Fruit fly (Drosophila melanogaster) whole organism, embryonic: ENCODE results near the gene CG5510.
A peak's percentile ranks its signal among the peaks of the same experiment; 100 is the strongest.

ENCODE experiments used
- C15 ChIP-seq: fragments of 200-800 bp; sonication (Bioruptor generic); IDR thresholded peaks from 3 replicates; pipeline ENCODE4 v1.3.6; 2022; ENCODE audit warnings: missing biosample characterization, missing genetic modification characterization
- CG10147 ChIP-seq: fragments of 200-800 bp; sonication (Bioruptor generic); optimal IDR thresholded peaks from 2 replicates; lab custom pipeline; 2019; ENCODE audit warnings: missing biosample characterization, mild to moderate bottlenecking, missing genetic modification characterization, moderate library complexity
- CG11247 ChIP-seq: fragments of 200-800 bp; sonication (Bioruptor generic); IDR thresholded peaks from 2 replicates; pipeline ENCODE4 v1.3.6; 2022; ENCODE audit warnings: missing biosample characterization, missing genetic modification characterization
- CG1233 ChIP-seq: fragments of 200-800 bp; sonication (Bioruptor generic); optimal IDR thresholded peaks from 4 replicates; lab custom pipeline; 2018; ENCODE audit warnings: missing biosample characterization, mild to moderate bottlenecking, missing genetic modification characterization
- CG14667 ChIP-seq: fragments of 200-800 bp; sonication (Bioruptor generic); IDR thresholded peaks from 2 replicates; pipeline ENCODE4 v1.3.6; 2022; ENCODE audit warnings: missing biosample characterization, missing genetic modification characterization
- CG15479 ChIP-seq: fragments of 200-800 bp; sonication (Bioruptor generic); optimal IDR thresholded peaks from 3 replicates; lab custom pipeline; 2019; ENCODE audit warnings: missing biosample characterization, mild to moderate bottlenecking, missing genetic modification characterization, moderate library complexity
- CG17361 ChIP-seq: fragments of 200-800 bp; sonication (Bioruptor generic); IDR thresholded peaks from 3 replicates; pipeline ENCODE4 v1.3.6; 2022; ENCODE audit warnings: missing biosample characterization, missing genetic modification characterization
- CG18599 ChIP-seq: fragments of 200-800 bp; sonication (Bioruptor generic); optimal IDR thresholded peaks from 3 replicates; lab custom pipeline; 2017; ENCODE audit warnings: missing biosample characterization, missing genetic modification characterization, mild to moderate bottlenecking, moderate library complexity, missing genetic modification reagents
- CG2129 ChIP-seq: fragments of 200-800 bp; sonication (Bioruptor generic); IDR thresholded peaks from 2 replicates; pipeline ENCODE4 v1.3.6; 2022; ENCODE audit warnings: missing biosample characterization, missing genetic modification characterization; ENCODE audit not compliant: partially characterized antibody
- CG2712 ChIP-seq: fragments of 200-800 bp; optimal IDR thresholded peaks from 3 replicates; lab custom pipeline; 2019; ENCODE audit warnings: missing biosample characterization, mild to moderate bottlenecking, missing genetic modification characterization, moderate library complexity
- CG30403 ChIP-seq: fragments of 200-800 bp; sonication (Bioruptor generic); optimal IDR thresholded peaks from 3 replicates; lab custom pipeline; 2016; ENCODE audit warnings: missing biosample characterization, missing genetic modification characterization
- CG31388 ChIP-seq: fragments of 200-800 bp; sonication (Bioruptor generic); optimal IDR thresholded peaks from 2 replicates; lab custom pipeline; 2016; ENCODE audit warnings: missing biosample characterization, missing genetic modification characterization
- CG4424 ChIP-seq: fragments of 200-800 bp; sonication (Bioruptor generic); optimal IDR thresholded peaks from 3 replicates; lab custom pipeline; 2016; ENCODE audit warnings: missing biosample characterization, missing genetic modification characterization
- CG4707 ChIP-seq: fragments of 200-800 bp; sonication (Bioruptor generic); optimal IDR thresholded peaks from 2 replicates; lab custom pipeline; 2018; ENCODE audit warnings: missing biosample characterization, mild to moderate bottlenecking, missing genetic modification characterization, moderate library complexity
- CG8924 ChIP-seq: fragments of 200-800 bp; optimal IDR thresholded peaks from 3 replicates; lab custom pipeline; 2019; ENCODE audit warnings: missing biosample characterization, mild to moderate bottlenecking, missing genetic modification characterization, moderate library complexity
- CHES-1-like ChIP-seq: fragments of 200-800 bp; sonication (Bioruptor generic); optimal IDR thresholded peaks from 2 replicates; lab custom pipeline; 2016; ENCODE audit warnings: missing biosample characterization, missing genetic modification characterization
- D ChIP-seq, 2 experiments: fragments of 200-800 bp in 1 of 2; fragments of >200 bp in 1 of 2; sonication (Bioruptor generic) in 1 of 2; optimal IDR thresholded peaks; 2 replicates in 1 of 2; 3 replicates in 1 of 2; lab custom pipeline; 2017; ENCODE audit warnings: mild to moderate bottlenecking in 1 of 2, missing biosample characterization in 1 of 2, missing genetic modification characterization in 1 of 2, missing genetic modification reagents in 1 of 2
- Dp ChIP-seq: fragments of 200-800 bp; sonication (Bioruptor generic); optimal IDR thresholded peaks from 2 replicates; lab custom pipeline; 2018; ENCODE audit warnings: missing biosample characterization, mild to moderate bottlenecking, missing genetic modification characterization, moderate library complexity
- Fer3 ChIP-seq: fragments of 200-800 bp; sonication (Bioruptor generic); optimal IDR thresholded peaks from 2 replicates; lab custom pipeline; 2018; ENCODE audit warnings: missing biosample characterization, mild to moderate bottlenecking, missing genetic modification characterization, moderate library complexity
- Gsc ChIP-seq: fragments of 200-800 bp; sonication (Bioruptor generic); IDR thresholded peaks from 2 replicates; pipeline ENCODE4 v1.3.6; 2022; ENCODE audit warnings: missing biosample characterization, missing genetic modification characterization
- HLH54F ChIP-seq: fragments of 200-800 bp; sonication (Bioruptor generic); optimal IDR thresholded peaks from 3 replicates; lab custom pipeline; 2016; ENCODE audit warnings: missing biosample characterization, missing genetic modification characterization
- MESR4 ChIP-seq: fragments of 200-800 bp; sonication (Bioruptor generic); optimal IDR thresholded peaks from 2 replicates; lab custom pipeline; 2018; ENCODE audit warnings: missing biosample characterization, mild to moderate bottlenecking, missing genetic modification characterization, moderate library complexity
- Myb ChIP-seq: fragments of 200-800 bp; sonication (Bioruptor generic); optimal IDR thresholded peaks from 2 replicates; lab custom pipeline; 2016; ENCODE audit warnings: missing biosample characterization, missing genetic modification characterization
- NC2α ChIP-seq: fragments of 200-800 bp; sonication (Bioruptor generic); optimal IDR thresholded peaks from 2 replicates; lab custom pipeline; 2016; ENCODE audit warnings: missing biosample characterization, missing genetic modification characterization
- Ravus ChIP-seq: fragments of 200-800 bp; sonication (Bioruptor generic); IDR thresholded peaks from 2 replicates; pipeline ENCODE4 v1.3.6; 2022; ENCODE audit warnings: missing biosample characterization, missing genetic modification characterization
- Ssrp ChIP-seq: fragments of 200-800 bp; sonication (Bioruptor generic); optimal IDR thresholded peaks from 2 replicates; lab custom pipeline; 2018; ENCODE audit warnings: missing biosample characterization, mild to moderate bottlenecking, missing genetic modification characterization, moderate library complexity
- Trl ChIP-seq, 3 experiments: fragments of >200 bp in 2 of 3; fragments of 200-800 bp in 1 of 3; sonication (Bioruptor generic) in 1 of 3; optimal IDR thresholded peaks; 2 replicates in 1 of 3; 3 replicates in 2 of 3; lab custom pipeline; 2016 to 2017; ENCODE audit warnings: missing biosample characterization in 1 of 3, missing genetic modification characterization in 1 of 3
- aop ChIP-seq: fragments of 200-800 bp; sonication (Bioruptor generic); IDR thresholded peaks from 2 replicates; pipeline ENCODE4 v1.3.6; 2022; ENCODE audit warnings: missing biosample characterization, missing genetic modification characterization
- ase ChIP-seq: fragments of 200-800 bp; sonication (Bioruptor generic); IDR thresholded peaks from 3 replicates; pipeline ENCODE4 v1.3.6; 2022; ENCODE audit warnings: missing biosample characterization, missing genetic modification characterization
- caup ChIP-seq: fragments of 200-800 bp; sonication (Bioruptor generic); optimal IDR thresholded peaks from 3 replicates; lab custom pipeline; 2017; ENCODE audit warnings: missing biosample characterization, mild to moderate bottlenecking, missing genetic modification characterization, moderate library complexity; ENCODE audit not compliant: severe bottlenecking
- dmrt11E ChIP-seq: fragments of 200-800 bp; sonication (Bioruptor generic); optimal IDR thresholded peaks from 3 replicates; lab custom pipeline; 2018; ENCODE audit warnings: missing biosample characterization, mild to moderate bottlenecking, missing genetic modification characterization, moderate library complexity
- klu ChIP-seq: fragments of 200-800 bp; sonication (Bioruptor generic); IDR thresholded peaks from 2 replicates; pipeline ENCODE4 v1.3.6; 2022; ENCODE audit warnings: missing biosample characterization, missing genetic modification characterization
- lov ChIP-seq, 2 experiments: fragments of 200-800 bp in 1 of 2; fragments of >200 bp in 1 of 2; sonication (Bioruptor generic) in 1 of 2; IDR thresholded peaks in 1 of 2; optimal IDR thresholded peaks in 1 of 2; 2 replicates in 1 of 2; 3 replicates in 1 of 2; pipeline versions ENCODE4 v1.3.6 to Lab custom; 2017 to 2022; ENCODE audit warnings: missing biosample characterization in 1 of 2, missing genetic modification characterization in 1 of 2
- mam ChIP-seq: fragments of 200-800 bp; sonication (Bioruptor generic); optimal IDR thresholded peaks from 3 replicates; lab custom pipeline; 2016; ENCODE audit warnings: missing biosample characterization, missing genetic modification characterization
- pan ChIP-seq, 4 experiments: fragments of >200 bp in 3 of 4; fragments of 200-800 bp in 1 of 4; sonication (Bioruptor generic) in 1 of 4; optimal IDR thresholded peaks in 3 of 4; IDR thresholded peaks in 1 of 4; 2 replicates each; pipeline versions ENCODE4 v1.3.6 to Lab custom; 2017 to 2022; ENCODE audit warnings: missing biosample characterization in 2 of 4, missing genetic modification characterization in 2 of 4, mixed read lengths in 1 of 4
- pb ChIP-seq: fragments of 200-800 bp; sonication (Bioruptor generic); optimal IDR thresholded peaks from 3 replicates; lab custom pipeline; 2016; ENCODE audit warnings: missing biosample characterization, missing genetic modification characterization
- psq ChIP-seq: fragments of 200-800 bp; sonication (Bioruptor generic); optimal IDR thresholded peaks from 2 replicates; lab custom pipeline; 2017; ENCODE audit warnings: missing biosample characterization, missing genetic modification characterization
- pum ChIP-seq: fragments of 200-800 bp; sonication (Bioruptor generic); optimal IDR thresholded peaks from 2 replicates; lab custom pipeline; 2016; ENCODE audit warnings: missing biosample characterization, missing genetic modification characterization
- rib ChIP-seq: fragments of 200-800 bp; sonication (Bioruptor generic); IDR thresholded peaks from 2 replicates; pipeline ENCODE4 v1.3.6; 2022; ENCODE audit warnings: missing biosample characterization, missing genetic modification characterization
- run ChIP-seq: fragments of 200-800 bp; sonication (Bioruptor generic); optimal IDR thresholded peaks from 3 replicates; lab custom pipeline; 2018; ENCODE audit warnings: missing biosample characterization, mild to moderate bottlenecking, missing genetic modification characterization
- schlank ChIP-seq: fragments of 200-800 bp; sonication (Bioruptor generic); optimal IDR thresholded peaks from 2 replicates; lab custom pipeline; 2018; ENCODE audit warnings: missing biosample characterization, mild to moderate bottlenecking, missing genetic modification characterization
- sens-2 ChIP-seq: fragments of 200-800 bp; sonication (Bioruptor generic); IDR thresholded peaks from 2 replicates; pipeline ENCODE4 v1.3.6; 2022; ENCODE audit warnings: missing biosample characterization, missing genetic modification characterization
- shn ChIP-seq: fragments of 200-800 bp; sonication (Bioruptor generic); optimal IDR thresholded peaks from 3 replicates; lab custom pipeline; 2016; ENCODE audit warnings: missing biosample characterization, missing genetic modification characterization
- sisA ChIP-seq: fragments of 200-800 bp; sonication (Bioruptor generic); IDR thresholded peaks from 2 replicates; pipeline ENCODE4 v1.3.6; 2022; ENCODE audit warnings: missing biosample characterization, missing genetic modification characterization
- slbo ChIP-seq: fragments of 200-800 bp; sonication (Bioruptor generic); IDR thresholded peaks from 2 replicates; pipeline ENCODE4 v1.3.6; 2022; ENCODE audit warnings: missing biosample characterization, missing genetic modification characterization
- stwl ChIP-seq: fragments of 200-800 bp; sonication (Bioruptor generic); optimal IDR thresholded peaks from 3 replicates; lab custom pipeline; 2018; ENCODE audit warnings: missing biosample characterization, mild to moderate bottlenecking, missing genetic modification characterization, moderate library complexity
- sug ChIP-seq: fragments of 200-800 bp; optimal IDR thresholded peaks from 2 replicates; lab custom pipeline; 2019; ENCODE audit warnings: missing biosample characterization, mild to moderate bottlenecking, missing genetic modification characterization, moderate library complexity
- yki ChIP-seq: fragments of >200 bp; optimal IDR thresholded peaks from 3 replicates; lab custom pipeline; 2018

Gene CG5510

DNA sequence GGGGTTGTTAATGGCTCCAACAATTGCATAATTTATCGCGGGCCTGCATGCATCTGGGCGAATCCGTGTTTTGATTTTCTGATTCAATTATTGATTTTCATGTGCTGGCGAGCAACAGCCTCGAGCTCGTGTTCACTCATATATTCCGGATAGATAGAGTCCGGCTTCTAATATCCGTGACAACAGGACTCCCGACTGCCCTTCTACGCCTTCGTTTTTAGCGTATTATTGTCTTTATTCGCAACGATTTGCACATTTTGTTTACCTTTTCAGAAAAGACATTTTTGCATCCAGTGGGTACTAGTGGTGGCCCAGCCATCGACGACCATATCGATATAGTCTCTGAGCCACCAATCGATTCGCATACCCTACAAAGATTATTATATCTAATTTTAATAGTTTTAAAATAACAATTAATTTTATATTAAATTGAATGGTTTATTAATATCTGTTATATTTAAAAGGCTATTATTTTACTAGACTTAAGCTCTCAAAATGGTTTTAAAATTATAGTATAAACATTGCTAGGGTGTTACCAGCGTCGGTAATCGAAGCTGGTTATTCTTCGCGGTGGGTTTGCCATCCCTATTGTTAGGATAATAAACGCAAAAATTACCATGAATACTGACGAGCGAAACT lies 8.1 kb downstream of the CG5510 start, which contains the start of the genes Myo95E and TBC1d7 (continued):
- TF ChIP-seq shn (peak; percentile 15), slbo (GFP tag; lab: Robert Waterston, UW) (peak; percentile 93), CG18599 (GFP tag; lab: Kevin White, UChicago) (no peak), CG17361 (peak; percentile 92), CG30403 (GFP tag; lab: Kevin White, UChicago) (peak; percentile 92), Gsc (GFP tag; lab: Robert Waterston, UW) (peak; percentile 69; the same call in 1 of the 2 replicates), CG1233 (peak; percentile 81), Fer3 (tag; lab: Kevin White, UChicago) (peak; percentile 86), Trl (optimal IDR thresholded peaks at IDR 0.05; lab: Kevin White, UChicago) (no peak), Trl (GFP tag; optimal IDR thresholded peaks at IDR 0.05; lab: Kevin White, UChicago) (peak; percentile 46), Ravus (GFP tag; lab: Robert Waterston, UW) (peak; percentile 74), CG4707 (peak; percentile 23), C15 (peak; percentile 87), CHES-1-like (GFP tag; lab: Kevin White, UChicago) (peak; percentile 48), sisA (GFP tag; lab: Robert Waterston, UW) (peak; percentile 90), sens-2 (peak; percentile 70; the same call in 1 of the 2 replicates), pum (GFP tag; lab: Kevin White, UChicago) (peak; percentile 56), yki (no peak), schlank (tag; lab: Kevin White, UChicago) (peak; percentile 47), HLH54F (GFP tag; lab: Kevin White, UChicago) (peak; percentile 33), CG31388 (GFP tag; lab: Kevin White, UChicago) (peak; percentile 50), CG10147 (GFP tag; lab: Kevin White, UChicago) (peak; percentile 86), klu (peak; percentile 84), D (optimal IDR thresholded peaks at IDR 0.05; lab: Kevin White, UChicago) (no peak), D (GFP tag; optimal IDR thresholded peaks at IDR 0.05; lab: Kevin White, UChicago) (peak; percentile 74), Dp (peak; percentile 10), caup (GFP tag; lab: Kevin White, UChicago) (peak; percentile 83), dmrt11E (tag; lab: Kevin White, UChicago) (peak; percentile 87), CG2712 (tag; lab: Kevin White, UChicago) (peak; percentile 94), NC2α (GFP tag; lab: Kevin White, UChicago) (no peak), pan (optimal IDR thresholded peaks at IDR 0.05; lab: Kevin White, UChicago) (peak in 1 of 2 experiments; percentile 36), pan (GFP tag; optimal IDR thresholded peaks at IDR 0.05 in 1 of 2, IDR thresholded peaks at IDR 0.05 in 1 of 2) (peak in 1 of 2 experiments; percentile 96), pb (GFP tag; lab: Kevin White, UChicago) (no peak), Ssrp (tag; lab: Kevin White, UChicago) (peak; percentile 86), CG8924 (tag; lab: Kevin White, UChicago) (peak; percentile 91), CG14667 (peak; percentile 95), aop (peak; percentile 49; the same call in 1 of the 2 replicates), mam (GFP tag; lab: Kevin White, UChicago) (peak; percentile 56), ase (GFP tag; lab: Robert Waterston, UW) (peak; percentile 75), Myb (GFP tag; lab: Kevin White, UChicago) (peak; percentile 7), MESR4 (GFP tag; lab: Kevin White, UChicago) (peak; percentile 29), CG2129 (GFP tag; lab: Robert Waterston, UW) (peak; percentile 59), stwl (tag; lab: Kevin White, UChicago) (peak; percentile 56), sug (tag; lab: Kevin White, UChicago) (peak; percentile 86), CG4424 (GFP tag; lab: Kevin White, UChicago) (peak; percentile 85), CG15479 (GFP tag; lab: Kevin White, UChicago) (no peak), rib (GFP tag; lab: Robert Waterston, UW) (peak; percentile 93), psq (GFP tag; lab: Kevin White, UChicago) (peak; percentile 35), run (peak; percentile 72), CG11247 (GFP tag; lab: Robert Waterston, UW) (peak; percentile 86), lov (optimal IDR thresholded peaks at IDR 0.05; lab: Kevin White, UChicago) (no peak), lov (GFP tag; IDR thresholded peaks at IDR 0.05; lab: Robert Waterston, UW) (peak; percentile 75; the same call in 2 of the 3 replicates)
